Worm (Caenorhabditis elegans): ENCODE results near the gene cyp-34A9.
A peak's percentile ranks its signal among the peaks of the same experiment; 100 is the strongest.

Gene cyp-34A9

ce11 chrV:3979819-3980218 is 9.5 kb upstream of the cyp-34A9 start, which contains the start of gene nlp-31 (continued):
- TF ChIP-seq unc-30 (tag; optimal IDR thresholded peaks at IDR 0.05) (no peak), lin-15B (tag; optimal IDR thresholded peaks at IDR 0.05) (no peak), nhr-237 (tag; optimal IDR thresholded peaks at IDR 0.05) (peak; percentile 12), lir-3 (tag; optimal IDR thresholded peaks at IDR 0.05; ENCODE audit: poor library complexity) (no peak), lin-14 (GFP tag; optimal IDR thresholded peaks at IDR 0.05) (peak; percentile 73), swsn-7 (tag; optimal IDR thresholded peaks at IDR 0.05) (no peak), snpc-4 (tag; optimal IDR thresholded peaks at IDR 0.05) (no peak), ceh-63 (GFP tag; optimal IDR thresholded peaks at IDR 0.05) (no peak), fkh-4 (tag; optimal IDR thresholded peaks at IDR 0.05; ENCODE audit: borderline replicate concordance) (no peak), unc-98 (GFP tag; IDR thresholded peaks at IDR 0.05) (no peak), egl-13 (tag; optimal IDR thresholded peaks at IDR 0.05) (no peak), C34B4.2 (tag; optimal IDR thresholded peaks at IDR 0.05) (no peak), jun-1 (tag; optimal IDR thresholded peaks at IDR 0.05) (peak; percentile 23), mep-1 (tag; optimal IDR thresholded peaks at IDR 0.05) (peak; percentile 10), mdl-1 (tag; optimal IDR thresholded peaks at IDR 0.05) (peak in 1 of 2 experiments; percentile 41), lsy-2 (tag; optimal IDR thresholded peaks at IDR 0.05) (peak in 1 of 2 experiments; percentile 21), rnt-1 (tag; optimal IDR thresholded peaks at IDR 0.05) (no peak), vab-15 (tag; optimal IDR thresholded peaks at IDR 0.05) (no peak), nhr-28 (tag; optimal IDR thresholded peaks at IDR 0.05) (no peak), efl-1 (optimal IDR thresholded peaks at IDR 0.05) (no peak), efl-1 (GFP tag; optimal IDR thresholded peaks at IDR 0.05 in 1 of 2) (no peak), xbp-1 (tag; optimal IDR thresholded peaks at IDR 0.05) (no peak), elt-3 (tag; optimal IDR thresholded peaks at IDR 0.05) (peak; percentile 64 to 97 (median 96))

DNA sequence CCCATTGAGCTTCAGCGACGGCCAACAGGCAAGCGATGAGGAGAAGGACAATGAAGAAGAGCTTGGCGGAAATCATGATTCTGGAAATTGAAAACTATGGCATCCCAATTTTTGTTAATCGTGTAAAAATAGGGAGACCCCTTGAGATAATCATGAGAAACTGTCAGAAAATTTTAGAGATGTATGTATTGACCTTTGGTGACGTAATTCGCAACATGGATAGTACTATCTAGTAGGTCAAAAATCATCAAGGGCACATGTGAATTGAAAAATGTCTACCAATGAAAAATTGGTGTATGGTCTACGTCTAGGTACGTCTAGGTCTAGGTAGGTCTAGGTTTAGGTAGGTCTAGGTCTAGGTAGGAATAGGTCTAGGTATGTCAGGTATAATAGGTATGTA is 8.7 kb upstream of the cyp-34A9 start, which contains the start of gene nlp-34:
Gene nlp-34, minus strand, starts transcription at position 82 of the 400 bp plus-strand sequence.
- TF ChIP-seq Y116A8C.19 (tag; optimal IDR thresholded peaks at IDR 0.05; ENCODE audit: borderline replicate concordance) (no peak), nhr-85 (tag) (peak; percentile 73)

DNA sequence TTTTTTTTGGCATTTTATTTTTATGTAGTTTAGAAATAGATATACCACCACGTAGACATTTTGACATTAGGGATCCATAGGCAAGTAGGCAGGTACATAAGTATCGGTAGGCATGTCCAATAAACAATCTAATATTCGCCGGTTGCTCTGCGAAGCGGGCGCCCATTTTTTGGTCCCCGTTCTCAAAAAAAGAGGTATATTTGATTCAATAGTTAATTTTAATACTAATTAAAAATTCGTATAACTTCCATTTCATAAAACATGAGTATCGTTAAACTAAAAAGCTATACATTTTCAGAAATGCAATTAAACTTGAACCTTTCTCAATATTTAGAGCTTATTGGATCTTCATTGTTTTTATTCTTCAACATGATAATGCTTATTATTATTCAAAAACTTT is 6.6 kb upstream of the cyp-34A9 start, which contains the start of gene str-83:
Gene str-83, plus strand, starts transcription at position 301 of the 400 bp plus-strand sequence.
- TF ChIP-seq pqm-1 (tag; optimal IDR thresholded peaks at IDR 0.05), result no peak
- TF ChIP-seq tlp-1 (tag; optimal IDR thresholded peaks at IDR 0.05), result no peak
- TF ChIP-seq snu-23 (GFP tag; optimal IDR thresholded peaks at IDR 0.05), result no peak
- TF ChIP-seq alr-1 (tag; optimal IDR thresholded peaks at IDR 0.05; ENCODE audit: borderline replicate concordance), result no peak

ce11 chrV:3974361-3974760 is 4.0 kb upstream of the cyp-34A9 start, which contains the start of gene str-82:
Gene str-82, plus strand, starts transcription at chrV:3974661.
- TF ChIP-seq nhr-11 (tag; optimal IDR thresholded peaks at IDR 0.05) (no peak), nhr-237 (tag; optimal IDR thresholded peaks at IDR 0.05) (no peak), lir-3 (tag; optimal IDR thresholded peaks at IDR 0.05; ENCODE audit: poor library complexity) (no peak), nhr-77 (tag; optimal IDR thresholded peaks at IDR 0.05) (no peak), nhr-28 (tag; optimal IDR thresholded peaks at IDR 0.05) (no peak), ceh-8 (GFP tag; optimal IDR thresholded peaks at IDR 0.05) (no peak), mdl-1 (tag; optimal IDR thresholded peaks at IDR 0.05) (no peak), ets-5 (GFP tag; IDR thresholded peaks at IDR 0.05) (no peak), fkh-4 (tag; optimal IDR thresholded peaks at IDR 0.05; ENCODE audit: borderline replicate concordance) (no peak), ztf-4 (tag; optimal IDR thresholded peaks at IDR 0.05) (no peak), nhr-90 (tag; optimal IDR thresholded peaks at IDR 0.05; ENCODE audit: poor library complexity) (no peak), skn-1 (tag; optimal IDR thresholded peaks at IDR 0.05) (no peak), fkh-8 (tag; optimal IDR thresholded peaks at IDR 0.05) (no peak), nhr-76 (tag; optimal IDR thresholded peaks at IDR 0.05) (no peak), fkh-10 (GFP tag; optimal IDR thresholded peaks at IDR 0.05) (no peak)

Data from whole organism, L1 larva.